Worm (Caenorhabditis elegans) whole organism, L4 larva: ENCODE measurements around the gene tre-4.

Source experiments
- F49E8.2 ChIP-seq: sonication (generic microtip); optimal IDR thresholded peaks from 2 replicates; lab custom pipeline; 2016; ENCODE audit warnings: missing compliant biosample characterization, mild to moderate bottlenecking, missing genetic modification characterization, borderline replicate concordance
- Y5F2A.4 ChIP-seq: fragments of 200-800 bp; sonication (Bioruptor generic); optimal IDR thresholded peaks from 2 replicates; lab custom pipeline; 2018; ENCODE audit warnings: mild to moderate bottlenecking, missing genetic modification characterization, missing compliant biosample characterization
- aha-1 ChIP-seq: fragments of 150-350 bp; peaks from one replicate; lab custom pipeline; 2014; ENCODE audit warnings: missing biosample characterization, missing genetic modification characterization
- aly-2 ChIP-seq: sonication (generic microtip); optimal IDR thresholded peaks from 2 replicates; lab custom pipeline; 2018; ENCODE audit warnings: missing biosample characterization, missing genetic modification characterization
- attf-4 ChIP-seq: sonication (generic microtip); optimal IDR thresholded peaks from 3 replicates; lab custom pipeline; 2017; ENCODE audit warnings: missing biosample characterization, missing genetic modification characterization
- ceh-20 ChIP-seq: fragments of 200-800 bp; sonication (Bioruptor generic); IDR thresholded peaks from 2 replicates; pipeline ENCODE4 v1.3.6; 2022; ENCODE audit warnings: missing genetic modification reagents, missing genetic modification characterization, missing compliant biosample characterization
- dmd-6 ChIP-seq: fragments of 200-800 bp; sonication (Bioruptor generic); IDR thresholded peaks from 2 replicates; pipeline ENCODE4 v1.3.6; 2022; ENCODE audit warnings: missing genetic modification reagents, missing genetic modification characterization, missing compliant biosample characterization
- dpl-1 ChIP-seq: fragments of 150-350 bp; optimal IDR thresholded peaks from 2 replicates; lab custom pipeline; 2014; ENCODE audit warnings: missing biosample characterization, missing genetic modification reagents, missing genetic modification characterization
- duxl-1 ChIP-seq: sonication (generic microtip); optimal IDR thresholded peaks from 2 replicates; lab custom pipeline; 2016; ENCODE audit warnings: mild to moderate bottlenecking, missing genetic modification characterization, moderate library complexity, missing compliant biosample characterization; ENCODE audit not compliant: poor library complexity
- hif-1 ChIP-seq, 2 experiments: sonication (generic microtip); optimal IDR thresholded peaks; 2 replicates each; lab custom pipeline; 2016 to 2017; ENCODE audit warnings: missing compliant biosample characterization in 2 of 2, missing genetic modification characterization in 2 of 2, missing genetic modification reagents in 2 of 2, missing genotype in 2 of 2, mild to moderate bottlenecking in 1 of 2
- jun-1 ChIP-seq: fragments of 150-350 bp; optimal IDR thresholded peaks from 2 replicates; lab custom pipeline; 2014; ENCODE audit warnings: missing biosample characterization, missing genetic modification reagents, missing genetic modification characterization
- madf-5 ChIP-seq, 2 experiments: fragments of 200-800 bp; sonication (Bioruptor generic); IDR thresholded peaks; 2 replicates each; pipeline ENCODE4 v1.3.6; 2022; ENCODE audit warnings: missing compliant biosample characterization in 2 of 2, missing genetic modification characterization in 2 of 2
- mdl-1 ChIP-seq, 2 experiments: fragments of 150-350 bp in 1 of 2; sonication (generic microtip) in 1 of 2; optimal IDR thresholded peaks; 2 replicates each; lab custom pipeline; 2014 to 2017; ENCODE audit warnings: missing biosample characterization in 2 of 2, missing genetic modification characterization in 2 of 2
- mes-2 ChIP-seq: sonication (generic microtip); optimal IDR thresholded peaks from 2 replicates; lab custom pipeline; 2016; ENCODE audit warnings: missing genotype, mild to moderate bottlenecking, missing genetic modification characterization, missing compliant biosample characterization; ENCODE audit not compliant: poor library complexity, severe bottlenecking
- nhr-102 ChIP-seq: sonication (generic microtip); optimal IDR thresholded peaks from 2 replicates; lab custom pipeline; 2016; ENCODE audit warnings: mild to moderate bottlenecking, missing genetic modification characterization, moderate library complexity, missing compliant biosample characterization
- nhr-11 ChIP-seq: fragments of 150-350 bp; optimal IDR thresholded peaks from 2 replicates; lab custom pipeline; 2014; ENCODE audit warnings: missing biosample characterization, missing genetic modification characterization
- nhr-111 ChIP-seq: fragments of 200-800 bp; sonication (Bioruptor generic); optimal IDR thresholded peaks from 2 replicates; lab custom pipeline; 2018; ENCODE audit warnings: mild to moderate bottlenecking, missing genetic modification characterization, missing compliant biosample characterization
- nhr-28 ChIP-seq: fragments of 150-350 bp; optimal IDR thresholded peaks from 2 replicates; lab custom pipeline; 2014; ENCODE audit warnings: missing biosample characterization, missing genetic modification characterization
- nhr-42 ChIP-seq: fragments of 200-800 bp; sonication (Bioruptor generic); IDR thresholded peaks from 2 replicates; pipeline ENCODE4 v1.3.6; 2022; ENCODE audit warnings: missing genetic modification characterization, missing compliant biosample characterization
- nhr-48 ChIP-seq: sonication (generic microtip); optimal IDR thresholded peaks from 2 replicates; lab custom pipeline; 2016; ENCODE audit warnings: mild to moderate bottlenecking, missing genetic modification characterization, missing compliant biosample characterization
- nhr-77 ChIP-seq: fragments of 150-350 bp; optimal IDR thresholded peaks from 2 replicates; lab custom pipeline; 2014; ENCODE audit warnings: missing biosample characterization, missing genetic modification characterization
- php-3 ChIP-seq: fragments of 200-800 bp; sonication (Bioruptor generic); IDR thresholded peaks from 2 replicates; pipeline ENCODE4 v1.3.6; 2022; ENCODE audit warnings: missing genetic modification reagents, missing genetic modification characterization, missing compliant biosample characterization
- sdz-12 ChIP-seq: fragments of 200-800 bp; sonication (Bioruptor generic); optimal IDR thresholded peaks from 2 replicates; lab custom pipeline; 2018; ENCODE audit warnings: mild to moderate bottlenecking, missing genetic modification characterization, missing compliant biosample characterization
- snpc-4 ChIP-seq: fragments of 150-350 bp; optimal IDR thresholded peaks from 2 replicates; lab custom pipeline; 2014; ENCODE audit warnings: missing biosample characterization, missing genetic modification characterization
- spr-3 ChIP-seq: fragments of 200-800 bp; sonication (Bioruptor generic); optimal IDR thresholded peaks from 2 replicates; lab custom pipeline; 2018; ENCODE audit warnings: mild to moderate bottlenecking, missing genetic modification characterization, missing compliant biosample characterization
- unc-62 ChIP-seq, 3 experiments: fragments of 150-350 bp in 1 of 3; sonication (generic microtip); optimal IDR thresholded peaks in 2 of 3; peaks in 1 of 3; 1 replicate in 1 of 3; 2 replicates in 2 of 3; lab custom pipeline; 2014 to 2017; ENCODE audit warnings: missing biosample characterization in 3 of 3, missing genetic modification characterization in 3 of 3, missing genetic modification reagents in 3 of 3, missing genotype in 1 of 3
- zfp-2 ChIP-seq: sonication (generic microtip); optimal IDR thresholded peaks from 2 replicates; lab custom pipeline; 2016; ENCODE audit warnings: mild to moderate bottlenecking, missing genetic modification characterization, missing compliant biosample characterization
- ztf-11 ChIP-seq: fragments of 150-350 bp; optimal IDR thresholded peaks from 2 replicates; lab custom pipeline; 2014; ENCODE audit warnings: missing biosample characterization, missing genetic modification characterization

The tre-4 gene

DNA sequence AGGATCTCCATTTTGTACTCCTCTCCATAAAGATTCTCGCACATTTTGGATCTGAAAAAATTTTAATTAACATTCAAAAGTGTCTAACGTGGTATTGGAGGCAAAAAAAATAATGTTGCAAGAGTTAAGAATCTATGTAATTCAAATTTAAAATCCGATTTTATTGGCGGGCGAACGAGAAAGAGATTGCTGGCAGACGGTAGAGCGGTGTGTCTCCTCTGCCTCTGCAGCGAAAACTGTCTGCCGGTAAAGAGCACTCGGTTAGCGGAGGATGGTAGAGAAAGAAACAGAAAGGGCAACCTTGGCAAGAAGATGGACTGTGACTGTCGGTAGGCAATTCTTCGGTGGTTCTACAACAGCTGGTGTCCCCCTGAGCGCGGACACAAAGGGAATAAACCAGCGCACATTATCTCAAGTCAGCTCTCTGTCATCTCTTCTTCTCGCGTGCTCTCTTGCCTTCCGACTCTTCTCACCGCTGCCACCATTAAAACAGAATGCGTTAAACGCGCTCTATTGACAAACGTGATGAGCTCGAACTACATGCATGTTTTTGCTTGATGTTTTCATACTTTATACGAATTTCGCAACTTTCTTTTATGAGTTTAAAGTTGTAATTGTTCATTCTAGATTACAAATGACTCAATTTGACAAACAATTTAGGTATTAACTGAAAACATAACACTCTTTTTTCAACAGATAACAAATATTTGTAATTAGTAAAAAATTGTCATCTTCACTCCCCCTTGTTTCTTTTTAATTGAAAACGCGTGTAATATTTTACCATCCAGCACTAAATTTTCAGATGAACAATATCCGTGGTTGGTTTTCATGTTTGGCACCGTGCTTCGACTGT lies 47.1 kb downstream of the tre-4 start, which contains the start of the genes cdk-4 and F18H3.1 (continued):
- TF ChIP-seq snpc-4 (tag; lab: Kevin White, UChicago) (no peak), ztf-11 (no peak), mdl-1 (tag; optimal IDR thresholded peaks at IDR 0.05; lab: Kevin White, UChicago) (peak in 1 of 2 experiments; percentile 13), Y5F2A.4 (GFP tag; lab: Kevin White, UChicago) (no peak), nhr-77 (no peak), aly-2 (tag; lab: Kevin White, UChicago) (no peak), F49E8.2 (no peak), attf-4 (tag; lab: Kevin White, UChicago) (no peak), dpl-1 (GFP tag; lab: Kevin White, UChicago) (peak; percentile 34), hif-1 (tag; optimal IDR thresholded peaks at IDR 0.05; lab: Kevin White, UChicago) (peak in 1 of 2 experiments; percentile 16), nhr-28 (peak; percentile 2), php-3 (GFP tag; lab: Robert Waterston, UW) (no peak), nhr-42 (GFP tag; lab: Robert Waterston, UW) (no peak), ceh-20 (GFP tag; lab: Robert Waterston, UW) (no peak), spr-3 (no peak), nhr-48 (tag; lab: Kevin White, UChicago) (no peak), nhr-102 (no peak), dmd-6 (GFP tag; lab: Robert Waterston, UW) (0 out of 2 replicates have a peak, but pooled peaks have one; percentile 15), madf-5 (GFP tag; IDR thresholded peaks at IDR 0.05; lab: Robert Waterston, UW) (no peak), jun-1 (no peak), nhr-111 (GFP tag; lab: Kevin White, UChicago) (no peak), duxl-1 (tag; lab: Kevin White, UChicago) (no peak), zfp-2 (tag; lab: Kevin White, UChicago) (no peak), nhr-11 (tag; lab: Kevin White, UChicago) (peak; percentile 49)

DNA sequence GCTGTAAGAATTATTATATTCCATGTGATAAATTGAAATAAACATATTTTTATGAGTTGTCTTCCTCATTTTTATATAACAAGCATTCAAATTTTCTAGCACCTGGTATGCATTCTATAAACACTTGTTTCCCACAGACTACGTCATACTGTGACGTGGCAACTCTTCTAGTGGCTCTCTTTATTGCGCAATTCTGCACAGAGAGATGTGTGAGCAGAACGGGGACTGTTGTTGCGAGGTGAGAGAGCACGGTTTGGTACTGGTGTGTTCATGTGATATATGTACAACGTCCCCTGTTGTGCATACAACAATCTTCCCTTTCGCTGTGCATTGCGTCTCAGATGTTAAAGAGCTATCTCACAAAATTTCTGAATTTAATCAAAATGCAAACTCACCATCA lies 53.1 kb downstream of the tre-4 start:
- TF ChIP-seq unc-62 (GFP tag; optimal IDR thresholded peaks at IDR 0.05 in 1 of 2; lab: Kevin White, UChicago) (no peak), unc-62 (tag; optimal IDR thresholded peaks at IDR 0.05; lab: Kevin White, UChicago) (no peak), aha-1 (tag; lab: Kevin White, UChicago) (peak; percentile 67), sdz-12 (GFP tag; lab: Kevin White, UChicago) (no peak), mes-2 (tag; lab: Kevin White, UChicago) (no peak)
